Fruit fly (Drosophila melanogaster) whole organism, pupa: Measurements from ENCODE around the gene CG11089.

ENCODE experiments used
- CG10348 ChIP-seq: fragments of 200-800 bp; sonication (Bioruptor generic); IDR thresholded peaks from 2 replicates; pipeline ENCODE4 v1.3.6; 2022; ENCODE audit warnings: missing biosample characterization, missing genetic modification characterization
- CG12605 ChIP-seq: fragments of 200-800 bp; sonication (Bioruptor generic); IDR thresholded peaks from 2 replicates; pipeline ENCODE4 v1.3.6; 2022; ENCODE audit warnings: missing biosample characterization, missing genetic modification characterization
- CG13204 ChIP-seq: fragments of 200-800 bp; sonication (Bioruptor generic); optimal IDR thresholded peaks from 2 replicates; lab custom pipeline; 2018; ENCODE audit warnings: missing biosample characterization, mild to moderate bottlenecking, missing genetic modification characterization, moderate library complexity
- CG14655 ChIP-seq: fragments of 200-800 bp; sonication (Bioruptor generic); optimal IDR thresholded peaks from 3 replicates; lab custom pipeline; 2017; ENCODE audit warnings: mild to moderate bottlenecking, missing biosample characterization, missing genetic modification reagents, missing genetic modification characterization
- CG15710 ChIP-seq: fragments of 200-800 bp; sonication (Bioruptor generic); optimal IDR thresholded peaks from 2 replicates; lab custom pipeline; 2018; ENCODE audit warnings: missing biosample characterization, mild to moderate bottlenecking, missing genetic modification characterization, moderate library complexity
- CG17806 ChIP-seq: fragments of 200-800 bp; sonication (Bioruptor generic); optimal IDR thresholded peaks from 2 replicates; lab custom pipeline; 2018; ENCODE audit warnings: missing biosample characterization, mild to moderate bottlenecking, missing genetic modification characterization, moderate library complexity
- CG32121 ChIP-seq: fragments of 200-800 bp; sonication (Bioruptor generic); IDR thresholded peaks from 2 replicates; pipeline ENCODE4 v1.3.6; 2022; ENCODE audit warnings: missing biosample characterization, missing genetic modification characterization
- CG34367 ChIP-seq: fragments of 200-800 bp; sonication (Bioruptor generic); optimal IDR thresholded peaks from 2 replicates; lab custom pipeline; 2018; ENCODE audit warnings: missing biosample characterization, mild to moderate bottlenecking, missing genetic modification characterization
- CG4496 ChIP-seq: fragments of 200-800 bp; sonication (Bioruptor generic); IDR thresholded peaks from 3 replicates; pipeline ENCODE4 v1.3.6; 2022; ENCODE audit warnings: missing biosample characterization, missing genetic modification characterization
- CG8159 ChIP-seq: fragments of 200-800 bp; sonication (Bioruptor generic); optimal IDR thresholded peaks from 3 replicates; lab custom pipeline; 2018; ENCODE audit warnings: missing biosample characterization, mild to moderate bottlenecking, missing genetic modification characterization, moderate library complexity
- CG8301 ChIP-seq: fragments of 200-800 bp; sonication (Bioruptor generic); optimal IDR thresholded peaks from 2 replicates; lab custom pipeline; 2018; ENCODE audit warnings: missing biosample characterization, mild to moderate bottlenecking, missing genetic modification characterization
- CG9948 ChIP-seq: fragments of 200-800 bp; sonication (Bioruptor generic); optimal IDR thresholded peaks from 2 replicates; lab custom pipeline; 2018; ENCODE audit warnings: missing biosample characterization, mild to moderate bottlenecking, missing genetic modification characterization, moderate library complexity
- D1 ChIP-seq: fragments of 200-800 bp; sonication (Bioruptor generic); optimal IDR thresholded peaks from 2 replicates; lab custom pipeline; 2018; ENCODE audit warnings: missing biosample characterization, mild to moderate bottlenecking, missing genetic modification characterization, moderate library complexity
- EcR ChIP-seq: fragments of 200-800 bp; sonication (Bioruptor generic); optimal IDR thresholded peaks from 3 replicates; lab custom pipeline; 2019; ENCODE audit warnings: missing biosample characterization, missing genetic modification characterization, mild to moderate bottlenecking, moderate library complexity, missing genetic modification reagents
- Ets98B ChIP-seq: fragments of 200-800 bp; sonication (Bioruptor generic); IDR thresholded peaks from 2 replicates; pipeline ENCODE4 v1.3.6; 2022; ENCODE audit warnings: missing biosample characterization, missing genetic modification characterization
- Pif1A ChIP-seq: fragments of 200-800 bp; sonication (Bioruptor generic); optimal IDR thresholded peaks from 3 replicates; lab custom pipeline; 2016; ENCODE audit warnings: missing biosample characterization, missing genetic modification characterization
- Pif1B ChIP-seq: fragments of 200-800 bp; sonication (Bioruptor generic); optimal IDR thresholded peaks from 3 replicates; lab custom pipeline; 2016; ENCODE audit warnings: missing biosample characterization, missing genetic modification characterization
- Snoo ChIP-seq: fragments of 200-800 bp; sonication (Bioruptor generic); optimal IDR thresholded peaks from 3 replicates; lab custom pipeline; 2017; ENCODE audit warnings: missing biosample characterization, mild to moderate bottlenecking, missing genetic modification characterization, inconsistent platforms
- fd96Ca ChIP-seq: fragments of 200-800 bp; sonication (Bioruptor generic); IDR thresholded peaks from 3 replicates; pipeline ENCODE4 v1.3.6; 2022; ENCODE audit warnings: missing biosample characterization, missing genetic modification characterization
- gl ChIP-seq: fragments of 200-800 bp; sonication (Bioruptor generic); optimal IDR thresholded peaks from 2 replicates; lab custom pipeline; 2018; ENCODE audit warnings: missing biosample characterization, mild to moderate bottlenecking, missing genetic modification characterization
- rn ChIP-seq: fragments of 200-800 bp; sonication (Bioruptor generic); IDR thresholded peaks from 2 replicates; pipeline ENCODE4 v1.3.6; 2022; ENCODE audit warnings: missing biosample characterization, missing genetic modification characterization

The CG11089 gene

dm6 chr3R:24876843-24877457 is at the start of gene CG11089, which contains the start of gene CG31381:
TSS of gene CG11089 (plus strand) at chr3R:24877045.
TSS of gene CG31381 (plus strand) at chr3R:24877045.
- no peak for TF ChIP-seq CG12605 (GFP tag; lab: Robert Waterston, UW)
- peak; percentile 13 for TF ChIP-seq CG17806 (tag; lab: Kevin White, UChicago)
- TF ChIP-seq rn (GFP tag; lab: Robert Waterston, UW), result no peak

DNA sequence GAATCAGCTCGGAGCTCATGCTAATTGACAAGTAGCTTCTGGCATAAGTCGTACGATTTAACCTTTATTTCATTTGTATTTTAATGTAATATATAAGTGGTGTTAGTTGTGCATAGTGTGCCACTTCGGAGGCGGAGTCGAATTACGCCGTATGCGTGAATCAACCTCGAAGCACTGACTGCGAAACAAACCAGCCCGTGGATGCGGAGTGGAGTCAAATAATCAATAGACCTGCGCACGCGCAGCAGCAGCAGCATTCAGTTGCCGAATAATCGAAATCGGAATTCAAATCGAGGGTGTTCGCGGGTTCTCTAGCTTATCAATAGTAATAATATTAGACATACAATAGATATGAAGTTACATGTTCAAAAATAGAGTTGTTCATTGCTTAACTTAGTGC is 48.6 kb upstream of the CG11089 start, which contains the start of gene RabX4:
Gene RabX4 (minus strand): TSS at position 176 of the 400 bp plus-strand sequence.
- no peak for TF ChIP-seq EcR (GFP tag; lab: Kevin White, UChicago)
- no peak for TF ChIP-seq CG34367 (tag; lab: Kevin White, UChicago)
- TF ChIP-seq Ets98B (GFP tag; lab: Robert Waterston, UW), result no peak
- no peak for TF ChIP-seq CG12605 (GFP tag; lab: Robert Waterston, UW)
- TF ChIP-seq rn (GFP tag; lab: Robert Waterston, UW), result no peak
- TF ChIP-seq CG10348 (GFP tag; lab: Robert Waterston, UW), result no peak
- TF ChIP-seq CG8301 (tag; lab: Kevin White, UChicago), result no peak
- TF ChIP-seq CG14655 (GFP tag; lab: Kevin White, UChicago), result no peak
- TF ChIP-seq CG17806 (tag; lab: Kevin White, UChicago), result no peak
- no peak for TF ChIP-seq CG15710 (tag; lab: Kevin White, UChicago)
- TF ChIP-seq Pif1B (GFP tag; lab: Kevin White, UChicago), result no peak

dm6 chr3R:24829887-24830351 is 46.9 kb upstream of the CG11089 start, which contains the start of the genes Kaz and CG43273:
TSS of gene Kaz (minus strand) at chr3R:24829959.
TSS of gene CG43273 (plus strand) at chr3R:24830301.
- no peak for TF ChIP-seq CG8159 (tag; lab: Kevin White, UChicago)
- peak; percentile 52; the same call in 1 of the 3 replicates for TF ChIP-seq CG4496 (GFP tag; lab: Robert Waterston, UW)
- TF ChIP-seq fd96Ca (GFP tag; lab: Robert Waterston, UW), result no peak
- TF ChIP-seq CG32121 (GFP tag; lab: Robert Waterston, UW), result peak; percentile 14; the same call in 1 of the 2 replicates

DNA sequence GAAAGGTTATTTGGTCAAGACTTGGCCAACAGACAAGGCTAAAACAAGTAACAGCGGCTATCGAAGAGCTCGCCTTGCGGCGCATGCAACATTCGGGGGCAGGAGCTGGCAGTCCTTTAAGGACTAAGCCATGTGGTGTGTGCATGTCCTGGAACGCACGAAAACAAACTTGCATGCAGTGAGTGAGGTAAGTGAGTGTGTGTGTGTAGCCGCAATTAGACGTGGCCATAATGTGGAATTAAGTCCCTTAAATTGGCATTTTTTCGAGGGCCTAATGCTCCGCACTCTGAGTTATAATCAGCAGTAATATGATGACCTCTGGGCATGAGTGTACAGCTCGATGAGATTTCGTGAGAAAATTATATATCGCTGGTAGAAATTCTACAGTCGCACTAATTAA is 43.2 kb upstream of the CG11089 start, which contains the start of gene sosie:
Gene sosie (plus strand): TSS at position 301 of the 400 bp plus-strand sequence.
- TF ChIP-seq EcR (GFP tag; lab: Kevin White, UChicago) (no peak), rn (GFP tag; lab: Robert Waterston, UW) (0 out of 2 replicates have a peak, but pooled peaks have one; percentile 13)
- TF ChIP-seq, all 21 proteins: peak for 1

- TF ChIP-seq CG4496 (GFP tag; lab: Robert Waterston, UW), result no peak
- TF ChIP-seq fd96Ca (GFP tag; lab: Robert Waterston, UW), result no peak
- no peak for TF ChIP-seq Pif1B (GFP tag; lab: Kevin White, UChicago)
- no peak for TF ChIP-seq CG17806 (tag; lab: Kevin White, UChicago)
- TF ChIP-seq D1 (tag; lab: Kevin White, UChicago), result no peak
- TF ChIP-seq CG10348 (GFP tag; lab: Robert Waterston, UW), result no peak
- no peak for TF ChIP-seq CG12605 (GFP tag; lab: Robert Waterston, UW)
- TF ChIP-seq EcR (GFP tag; lab: Kevin White, UChicago), result no peak
- TF ChIP-seq Ets98B (GFP tag; lab: Robert Waterston, UW), result no peak
- TF ChIP-seq CG9948 (tag; lab: Kevin White, UChicago), result no peak
- TF ChIP-seq CG32121 (GFP tag; lab: Robert Waterston, UW), result no peak
- no peak for TF ChIP-seq gl
- no peak for TF ChIP-seq CG14655 (GFP tag; lab: Kevin White, UChicago)
- TF ChIP-seq CG34367 (tag; lab: Kevin White, UChicago), result no peak
- TF ChIP-seq CG8159 (tag; lab: Kevin White, UChicago), result no peak
- no peak for TF ChIP-seq CG13204 (GFP tag; lab: Kevin White, UChicago)
- TF ChIP-seq Pif1A, result no peak
- TF ChIP-seq CG8301 (tag; lab: Kevin White, UChicago), result no peak
- no peak for TF ChIP-seq CG15710 (tag; lab: Kevin White, UChicago)
- no peak for TF ChIP-seq rn (GFP tag; lab: Robert Waterston, UW)
Observed at dm6 chr3R:24841063-24841462, 35.8 kb upstream of the CG11089 start, which contains the start of gene CG33658. TSS of gene CG33658 (minus strand) at chr3R:24841163.

dm6 chr3R:24841635-24842034 is 35.2 kb upstream of the CG11089 start, which contains the start of gene Esp:
TSS of gene Esp (plus strand) at chr3R:24841935.
- TF ChIP-seq CG8159 (tag; lab: Kevin White, UChicago) (no peak), Pif1B (GFP tag; lab: Kevin White, UChicago) (no peak), fd96Ca (GFP tag; lab: Robert Waterston, UW) (no peak), CG9948 (tag; lab: Kevin White, UChicago) (no peak), gl (no peak), CG17806 (tag; lab: Kevin White, UChicago) (no peak), D1 (tag; lab: Kevin White, UChicago) (no peak), CG13204 (GFP tag; lab: Kevin White, UChicago) (no peak), CG15710 (tag; lab: Kevin White, UChicago) (no peak), Pif1A (no peak), Ets98B (GFP tag; lab: Robert Waterston, UW) (no peak), CG14655 (GFP tag; lab: Kevin White, UChicago) (no peak), CG32121 (GFP tag; lab: Robert Waterston, UW) (no peak), rn (GFP tag; lab: Robert Waterston, UW) (no peak), EcR (GFP tag; lab: Kevin White, UChicago) (no peak), CG8301 (tag; lab: Kevin White, UChicago) (no peak), CG12605 (GFP tag; lab: Robert Waterston, UW) (no peak), CG10348 (GFP tag; lab: Robert Waterston, UW) (no peak), CG34367 (tag; lab: Kevin White, UChicago) (no peak), Snoo (no peak)
- TF ChIP-seq, all 21 proteins: peak for 0
